Worm (Caenorhabditis elegans): ENCODE results near the gene sel-15.

DNA sequence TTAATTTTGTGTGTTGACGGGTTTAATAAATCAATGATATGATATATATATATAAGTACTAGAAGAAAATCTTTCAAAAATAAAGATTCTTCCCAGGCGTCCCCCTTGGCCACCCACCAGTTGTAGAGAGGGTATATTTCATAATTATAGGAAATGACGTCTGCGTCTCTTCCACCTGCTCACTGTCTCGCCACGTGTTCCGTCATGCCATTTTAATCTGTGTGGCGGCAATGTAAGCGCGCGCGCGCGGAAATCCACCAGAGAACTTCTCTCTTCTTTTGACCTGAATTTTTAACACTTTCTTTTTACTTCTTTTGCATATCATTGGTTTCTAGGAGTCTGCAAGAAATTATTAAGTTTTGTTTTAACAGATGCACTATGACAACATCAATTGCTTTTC lies 41.9 kb downstream of the sel-15 start:
- TF ChIP-seq hmbx-1 (tag; optimal IDR thresholded peaks at IDR 0.05) (no peak), ets-7 (tag; optimal IDR thresholded peaks at IDR 0.05) (no peak), ama-1 (optimal IDR thresholded peaks at IDR 0.05) (no peak), tbx-11 (GFP tag; IDR thresholded peaks at IDR 0.05) (no peak), hmg-4 (GFP tag; optimal IDR thresholded peaks at IDR 0.05) (no peak)

Data from whole organism, early embryonic.